Worm (Caenorhabditis elegans): ENCODE measurements around the gene Y76B12C.8.

DNA sequence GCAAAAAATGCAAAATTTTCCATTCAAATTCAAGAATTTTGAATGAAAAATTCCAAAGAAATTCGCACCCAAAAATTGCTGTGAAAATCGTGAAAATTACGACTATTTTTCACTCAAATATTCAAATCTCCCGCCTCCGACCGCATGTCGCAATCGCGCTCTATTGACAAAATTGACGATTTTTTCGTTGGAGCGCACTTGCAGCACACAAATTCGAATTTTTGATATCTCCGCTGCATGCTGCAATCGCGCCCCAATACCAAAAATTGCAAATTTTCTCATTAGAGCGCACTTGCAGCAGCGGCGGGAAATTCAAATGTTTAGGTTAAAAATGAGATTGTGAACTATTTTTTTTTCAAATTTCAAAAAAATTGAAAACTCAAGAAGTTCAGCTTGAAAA is 18.0 kb downstream of the Y76B12C.8 start:
- no peak for TF ChIP-seq F13C5.2 (tag; optimal IDR thresholded peaks at IDR 0.05)
- TF ChIP-seq aly-1 (tag; optimal IDR thresholded peaks at IDR 0.05) = no peak
- TF ChIP-seq hmg-4 (GFP tag; optimal IDR thresholded peaks at IDR 0.05) = no peak
- no peak for TF ChIP-seq ceh-13 (GFP tag; optimal IDR thresholded peaks at IDR 0.05)
- no peak for TF ChIP-seq scrt-1 (GFP tag; IDR thresholded peaks at IDR 0.05)
- no peak for TF ChIP-seq pes-1 (GFP tag; IDR thresholded peaks at IDR 0.05)
- TF ChIP-seq flt-1 (GFP tag; IDR thresholded peaks at IDR 0.05) = no peak
- TF ChIP-seq ama-1 (optimal IDR thresholded peaks at IDR 0.05) = no peak
- no peak for TF ChIP-seq hmbx-1 (tag; optimal IDR thresholded peaks at IDR 0.05)
- no peak for TF ChIP-seq ceh-36 (tag; optimal IDR thresholded peaks at IDR 0.05)
- TF ChIP-seq B0310.2 (tag; optimal IDR thresholded peaks at IDR 0.05) = no peak

Measured in whole organism, early embryonic.